Worm (Caenorhabditis elegans) whole organism, young adult: ENCODE measurements around the gene K10H10.10.

Experiments
- atf-7 ChIP-seq: sonication (generic microtip); optimal IDR thresholded peaks from 2 replicates; lab custom pipeline; 2017; ENCODE audit warnings: mild to moderate bottlenecking, missing genetic modification characterization, missing compliant biosample characterization
- bed-1 ChIP-seq: fragments of 200-800 bp; sonication (Bioruptor generic); IDR thresholded peaks from 2 replicates; pipeline ENCODE4 v1.3.6; 2022; ENCODE audit warnings: missing genetic modification reagents, missing genetic modification characterization, missing compliant biosample characterization
- cebp-1 ChIP-seq, 2 experiments: fragments of 200-800 bp in 1 of 2; sonication (Bioruptor generic) in 1 of 2; sonication (generic microtip) in 1 of 2; IDR thresholded peaks in 1 of 2; optimal IDR thresholded peaks in 1 of 2; 2 replicates each; pipeline versions ENCODE4 v1.3.6 to Lab custom; 2017 to 2022; ENCODE audit warnings: missing compliant biosample characterization in 2 of 2, missing genetic modification characterization in 2 of 2, mild to moderate bottlenecking in 1 of 2, missing genetic modification reagents in 1 of 2, moderate library complexity in 1 of 2
- die-1 ChIP-seq: sonication (generic microtip); optimal IDR thresholded peaks from 2 replicates; lab custom pipeline; 2016; ENCODE audit warnings: missing genotype, mild to moderate bottlenecking, missing genetic modification characterization, missing compliant biosample characterization
- dpff-1 ChIP-seq: sonication (generic microtip); optimal IDR thresholded peaks from 2 replicates; lab custom pipeline; 2017; ENCODE audit warnings: mild to moderate bottlenecking, missing genetic modification characterization, missing compliant biosample characterization
- ekl-4 ChIP-seq: fragments of 200-800 bp; sonication (Bioruptor generic); IDR thresholded peaks from 2 replicates; pipeline ENCODE4 v1.3.6; 2022; ENCODE audit warnings: missing genetic modification reagents, missing genetic modification characterization, missing compliant biosample characterization
- ets-4 ChIP-seq: fragments of 200-800 bp; sonication (Bioruptor generic); optimal IDR thresholded peaks from 2 replicates; lab custom pipeline; 2018; ENCODE audit warnings: mild to moderate bottlenecking, missing genetic modification characterization, missing compliant biosample characterization
- hmg-1.2 ChIP-seq: fragments of 200-800 bp; sonication (Bioruptor generic); IDR thresholded peaks from 2 replicates; pipeline ENCODE4 v1.3.6; 2022; ENCODE audit warnings: missing genetic modification reagents, missing genetic modification characterization, missing compliant biosample characterization
- madf-6 ChIP-seq: fragments of 200-800 bp; sonication (Bioruptor generic); IDR thresholded peaks from 2 replicates; pipeline ENCODE4 v1.3.6; 2022; ENCODE audit warnings: missing genetic modification reagents, missing genetic modification characterization, missing compliant biosample characterization
- nfyb-1 ChIP-seq: fragments of 200-800 bp; sonication (Bioruptor generic); IDR thresholded peaks from 2 replicates; pipeline ENCODE4 v1.3.6; 2022; ENCODE audit warnings: missing genetic modification reagents, missing genetic modification characterization, missing compliant biosample characterization
- nhr-27 ChIP-seq: fragments of 200-800 bp; sonication (Bioruptor generic); optimal IDR thresholded peaks from 2 replicates; lab custom pipeline; 2018; ENCODE audit warnings: mild to moderate bottlenecking, missing genetic modification characterization, moderate library complexity, missing compliant biosample characterization
- repo-1 ChIP-seq: sonication (generic microtip); optimal IDR thresholded peaks from 2 replicates; lab custom pipeline; 2017; ENCODE audit warnings: mild to moderate bottlenecking, missing genetic modification characterization, missing compliant biosample characterization
- tlf-1 ChIP-seq: fragments of 200-800 bp; sonication (Bioruptor generic); optimal IDR thresholded peaks from 2 replicates; lab custom pipeline; 2018; ENCODE audit warnings: mild to moderate bottlenecking, missing genetic modification characterization, missing compliant biosample characterization
- xnd-1 ChIP-seq: sonication (generic microtip); optimal IDR thresholded peaks from 2 replicates; lab custom pipeline; 2016; ENCODE audit warnings: missing genotype, missing genetic modification reagents, missing genetic modification characterization, missing compliant biosample characterization
- zim-3 ChIP-seq: sonication (generic microtip); optimal IDR thresholded peaks from 2 replicates; lab custom pipeline; 2017; ENCODE audit warnings: mild to moderate bottlenecking, missing genetic modification characterization, moderate library complexity, missing compliant biosample characterization
- ztf-26 ChIP-seq: sonication (generic microtip); optimal IDR thresholded peaks from 2 replicates; lab custom pipeline; 2017; ENCODE audit warnings: missing genetic modification characterization, missing compliant biosample characterization

The K10H10.10 gene

ce11 chrII:14550613-14551012, 43.0 kb downstream of the K10H10.10 start, which contains the start of gene nlp-41:
TSS of gene nlp-41 (plus strand) at chrII:14550913.
- TF ChIP-seq ets-4 (GFP tag; lab: Kevin White, UChicago) (no peak), ekl-4 (no peak), atf-7 (no peak), ztf-26 (tag; lab: Kevin White, UChicago) (no peak), zim-3 (no peak), die-1 (no peak), hmg-1.2 (no peak), nhr-27 (tag; lab: Kevin White, UChicago) (no peak), cebp-1 (GFP tag; IDR thresholded peaks at IDR 0.05; lab: Robert Waterston, UW) (no peak), cebp-1 (tag; optimal IDR thresholded peaks at IDR 0.05; lab: Kevin White, UChicago) (no peak), madf-6 (no peak), xnd-1 (no peak), nfyb-1 (GFP tag; lab: Robert Waterston, UW) (no peak), bed-1 (GFP tag; lab: Robert Waterston, UW) (no peak)

- no peak for TF ChIP-seq repo-1 (tag; lab: Kevin White, UChicago)
- TF ChIP-seq tlf-1 (GFP tag; lab: Kevin White, UChicago) = no peak
- TF ChIP-seq dpff-1 (tag; lab: Kevin White, UChicago) = no peak
These were observed 47.5 kb downstream of the K10H10.10 start for ce11 chrII:14555019-14555418.
